Fruit fly (Drosophila melanogaster): ENCODE measurements around the gene CG2991.

CG2991 gene

DNA sequence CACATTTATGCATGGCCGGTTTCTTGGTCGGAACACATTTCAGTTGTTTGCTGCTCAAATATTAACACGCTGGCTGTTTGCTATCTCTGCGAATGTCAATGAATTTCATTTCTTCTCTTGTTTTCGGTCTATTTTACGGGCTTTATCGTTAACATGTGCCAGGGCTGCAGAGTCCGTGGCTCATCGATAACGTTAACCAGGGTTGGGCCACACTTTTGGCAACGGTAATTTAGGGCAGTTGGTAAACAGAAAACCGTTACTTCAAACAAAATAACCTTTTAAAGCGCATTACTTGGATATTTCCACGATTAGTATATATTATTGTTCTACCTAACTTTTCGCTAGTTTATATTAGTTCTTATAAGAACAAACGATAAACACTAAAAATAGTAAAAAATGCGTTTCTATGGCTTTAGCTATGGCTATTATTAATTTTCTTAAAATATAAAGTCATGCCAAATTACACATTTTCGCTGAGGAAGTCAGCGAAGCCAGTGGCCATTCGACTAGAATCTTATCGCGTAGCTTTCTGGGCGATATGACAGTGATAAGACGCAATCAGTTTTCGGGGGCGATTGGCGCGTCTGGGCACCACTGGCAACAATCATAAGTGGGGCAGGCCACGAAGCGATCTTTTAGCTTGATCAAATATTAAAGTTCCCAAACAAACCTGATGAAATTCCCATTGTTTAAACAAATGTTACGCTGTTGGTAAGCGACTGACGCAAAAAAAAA, 26.2 kb downstream of the CG2991 start (continued):
- TF ChIP-seq CG10209 (GFP tag; optimal IDR thresholded peaks at IDR 0.05) (peak; percentile 38), lola (GFP tag; optimal IDR thresholded peaks at IDR 0.05) (no peak), jing (GFP tag; optimal IDR thresholded peaks at IDR 0.05) (no peak), bsh (GFP tag; optimal IDR thresholded peaks at IDR 0.05) (peak in 1 of 2 experiments; percentile 32), Doc3 (GFP tag; IDR thresholded peaks at IDR 0.05; ENCODE audit: partially characterized antibody) (no peak), CG5245 (GFP tag; optimal IDR thresholded peaks at IDR 0.05) (peak; percentile 14), Hr3 (GFP tag; optimal IDR thresholded peaks at IDR 0.05) (peak; percentile 39), tin (GFP tag; optimal IDR thresholded peaks at IDR 0.05) (no peak), wdn (GFP tag; IDR thresholded peaks at IDR 0.05) (no peak), TFAM (GFP tag; optimal IDR thresholded peaks at IDR 0.05) (no peak), insv (GFP tag; optimal IDR thresholded peaks at IDR 0.05) (peak in 1 of 2 experiments; percentile 49), CG15269 (tag; optimal IDR thresholded peaks at IDR 0.05) (peak; percentile 56), CG1602 (GFP tag; optimal IDR thresholded peaks at IDR 0.05) (no peak), Aef1 (GFP tag; IDR thresholded peaks at IDR 0.05) (no peak), Max (GFP tag; optimal IDR thresholded peaks at IDR 0.05) (peak; percentile 25), CG12659 (GFP tag; optimal IDR thresholded peaks at IDR 0.05) (peak; percentile 64), CG11456 (GFP tag; IDR thresholded peaks at IDR 0.05) (no peak), CG9215 (GFP tag; IDR thresholded peaks at IDR 0.05) (no peak), Ets65A (GFP tag) (peak; percentile 81), lab (GFP tag; optimal IDR thresholded peaks at IDR 0.05) (peak; percentile 70), ash1 (GFP tag; optimal IDR thresholded peaks at IDR 0.05) (no peak), CG12071 (GFP tag; optimal IDR thresholded peaks at IDR 0.05) (peak; percentile 80), kni (GFP tag; optimal IDR thresholded peaks at IDR 0.05) (peak; percentile 33), Rx (GFP tag; IDR thresholded peaks at IDR 0.05) (no peak), CG4707 (GFP tag; optimal IDR thresholded peaks at IDR 0.05) (peak; percentile 23), C15 (GFP tag; IDR thresholded peaks at IDR 0.05) (no peak), Chrac-16 (GFP tag; optimal IDR thresholded peaks at IDR 0.05) (peak; percentile 16), gsb-n (tag; optimal IDR thresholded peaks at IDR 0.05) (peak; percentile 40), CG14667 (GFP tag; IDR thresholded peaks at IDR 0.05) (no peak), Trl (optimal IDR thresholded peaks at IDR 0.05) (no peak), Trl (GFP tag; optimal IDR thresholded peaks at IDR 0.05) (peak; percentile 43), CG34422 (GFP tag; IDR thresholded peaks at IDR 0.05) (peak; percentile 66), CG13123 (GFP tag; optimal IDR thresholded peaks at IDR 0.05) (peak; percentile 43), z (GFP tag; IDR thresholded peaks at IDR 0.05) (no peak), CG33213 (GFP tag; optimal IDR thresholded peaks at IDR 0.05) (peak; percentile 45), CG3995 (GFP tag; optimal IDR thresholded peaks at IDR 0.05) (peak; percentile 93), CG30403 (GFP tag; optimal IDR thresholded peaks at IDR 0.05) (peak; percentile 68), pum (GFP tag; optimal IDR thresholded peaks at IDR 0.05) (peak; percentile 39), ssp (GFP tag; IDR thresholded peaks at IDR 0.05) (no peak; the same call in 1 of the 2 replicates), CG1233 (GFP tag; optimal IDR thresholded peaks at IDR 0.05) (peak; percentile 8), CG31365 (tag; optimal IDR thresholded peaks at IDR 0.05) (peak; percentile 43), CG9817 (tag; optimal IDR thresholded peaks at IDR 0.05) (no peak), onecut (GFP tag; IDR thresholded peaks at IDR 0.05) (peak; percentile 71), CG5180 (GFP tag; optimal IDR thresholded peaks at IDR 0.05) (peak; percentile 53), CoRest (tag; optimal IDR thresholded peaks at IDR 0.05) (peak; percentile 70), MBD-R2 (GFP tag; IDR thresholded peaks at IDR 0.05) (peak; percentile 56), Meics (GFP tag; optimal IDR thresholded peaks at IDR 0.05) (peak; percentile 55), Dad (GFP tag; optimal IDR thresholded peaks at IDR 0.05) (no peak), CG11560 (tag; IDR thresholded peaks at IDR 0.05) (no peak), Dek (tag; optimal IDR thresholded peaks at IDR 0.05) (peak; percentile 62)

All from whole organism, embryonic.